Worm (Caenorhabditis elegans): ENCODE measurements around the gene C01G10.7.

DNA sequence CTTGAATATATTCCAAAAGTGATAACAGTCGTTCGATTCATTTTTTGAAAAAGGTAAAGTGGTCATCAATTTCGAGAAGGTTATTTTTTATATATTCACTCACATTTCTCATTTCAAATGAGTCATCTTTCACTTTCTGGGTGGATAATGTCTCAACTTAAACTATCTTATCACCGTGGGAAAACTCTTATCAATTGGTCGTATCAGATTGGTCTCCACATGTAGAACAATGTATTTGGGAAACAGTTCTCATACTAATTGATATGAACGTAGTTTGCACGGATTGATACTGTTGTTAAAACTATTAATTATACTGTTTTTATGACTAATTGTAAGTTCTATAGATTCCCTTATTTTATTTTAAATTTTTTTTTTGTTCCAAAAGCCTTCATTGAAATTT, 48.3 kb downstream of the C01G10.7 start:
- TF ChIP-seq tbx-2 (tag; optimal IDR thresholded peaks at IDR 0.05) (no peak), mdl-1 (tag; optimal IDR thresholded peaks at IDR 0.05) (no peak), unc-39 (tag; optimal IDR thresholded peaks at IDR 0.05) (no peak), ceh-9 (tag; optimal IDR thresholded peaks at IDR 0.05) (no peak), nhr-28 (tag; optimal IDR thresholded peaks at IDR 0.05) (no peak), egl-27 (tag; optimal IDR thresholded peaks at IDR 0.05) (no peak), aly-2 (tag; optimal IDR thresholded peaks at IDR 0.05) (no peak), unc-62 (GFP tag; optimal IDR thresholded peaks at IDR 0.05) (no peak)
